Worm (Caenorhabditis elegans): ENCODE results near the gene ctbp-1.

DNA sequence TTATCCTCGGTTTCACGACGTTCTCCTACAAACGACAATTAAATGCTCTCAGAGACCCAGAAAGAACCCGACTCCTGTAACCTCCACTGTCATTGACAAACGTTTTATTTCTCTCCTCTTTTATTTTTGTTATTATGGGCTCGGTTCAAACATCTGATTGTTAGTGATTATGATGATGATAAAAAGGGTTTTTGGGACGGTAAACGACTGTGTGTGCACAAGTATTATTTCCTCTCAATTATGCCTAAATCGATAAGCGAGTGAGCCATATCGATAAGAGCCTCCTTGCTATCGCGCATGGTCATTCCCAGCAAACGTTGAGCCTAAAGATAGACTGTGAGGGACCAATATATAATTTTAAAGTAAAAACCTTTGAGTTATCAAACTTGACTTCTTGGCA, 30.7 kb upstream of the ctbp-1 start:
- TF ChIP-seq him-1 (tag; optimal IDR thresholded peaks at IDR 0.05) = no peak
- no peak for TF ChIP-seq W03F9.2 (tag; optimal IDR thresholded peaks at IDR 0.05)

All from whole organism, L4/young adult.